Fruit fly (Drosophila melanogaster): ENCODE results near the gene CG4199.

The CG4199 gene

DNA sequence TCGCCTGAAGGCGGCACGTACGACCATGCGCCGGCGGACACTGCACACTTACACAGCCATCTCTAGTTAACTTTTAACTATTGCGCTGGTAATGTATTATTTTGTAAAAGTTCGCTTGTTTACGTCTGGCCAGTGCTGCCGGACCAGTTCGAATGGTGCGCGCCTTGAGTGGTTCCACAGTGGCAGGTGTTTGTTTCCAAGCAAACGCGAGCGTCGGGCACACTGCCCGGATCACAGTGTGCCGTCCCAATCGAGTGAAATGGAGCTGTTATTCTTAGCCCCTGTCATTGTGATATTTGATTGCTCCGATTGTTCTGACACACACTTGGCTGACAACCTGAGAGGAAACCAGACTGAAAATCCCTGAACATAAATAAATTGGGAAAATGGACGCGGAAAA, at the start of gene CG4199 (continued):
- TF ChIP-seq bbx (GFP tag; IDR thresholded peaks at IDR 0.05; ENCODE audit: partially characterized antibody) (peak; percentile 48), E2f2 (GFP tag; IDR thresholded peaks at IDR 0.05) (peak; percentile 80), BEAF-32 (GFP tag; optimal IDR thresholded peaks at IDR 0.05) (peak; percentile 49), sob (GFP tag; IDR thresholded peaks at IDR 0.05) (0 out of 2 replicates have a peak, but pooled peaks have one; percentile 36), dmrt11E (tag; optimal IDR thresholded peaks at IDR 0.05) (no peak), org-1 (GFP tag; optimal IDR thresholded peaks at IDR 0.05) (no peak), prd (optimal IDR thresholded peaks at IDR 0.05) (no peak), prd (GFP tag; IDR thresholded peaks at IDR 0.05) (no peak), Ets65A (GFP tag) (peak; percentile 72), Rx (GFP tag; IDR thresholded peaks at IDR 0.05) (no peak), YL-1 (GFP tag; optimal IDR thresholded peaks at IDR 0.05) (peak; percentile 24), Opbp (GFP tag; IDR thresholded peaks at IDR 0.05; ENCODE audit: partially characterized antibody) (peak; percentile 29; the same call in 1 of the 3 replicates), NFAT (GFP tag; IDR thresholded peaks at IDR 0.05) (peak; percentile 18; the same call in 1 of the 2 replicates), CG8290 (GFP tag; optimal IDR thresholded peaks at IDR 0.05) (no peak), CG8290 (tag; optimal IDR thresholded peaks at IDR 0.05) (peak in 1 of 2 experiments; percentile 80), CG2678 (tag; optimal IDR thresholded peaks at IDR 0.05) (no peak), CG1603 (tag; optimal IDR thresholded peaks at IDR 0.05) (peak; percentile 71), slbo (GFP tag; IDR thresholded peaks at IDR 0.05) (peak; percentile 34; the same call in 1 of the 2 replicates), CG12769 (tag; optimal IDR thresholded peaks at IDR 0.05) (peak; percentile 32), nmo (GFP tag; optimal IDR thresholded peaks at IDR 0.05) (peak; percentile 24), CG3163 (GFP tag; optimal IDR thresholded peaks at IDR 0.05) (no peak), CG18262 (tag; optimal IDR thresholded peaks at IDR 0.05) (no peak), ara (GFP tag; IDR thresholded peaks at IDR 0.05) (no peak), CG31441 (GFP tag; IDR thresholded peaks at IDR 0.05) (no peak), CG7839 (tag; optimal IDR thresholded peaks at IDR 0.05) (no peak), mam (GFP tag; optimal IDR thresholded peaks at IDR 0.05) (no peak), Sry-δ (GFP tag; optimal IDR thresholded peaks at IDR 0.05) (peak; percentile 67), CG5245 (GFP tag; optimal IDR thresholded peaks at IDR 0.05) (no peak), sima (GFP tag; optimal IDR thresholded peaks at IDR 0.05) (no peak), CG15073 (GFP tag; optimal IDR thresholded peaks at IDR 0.05) (no peak), pb (GFP tag; optimal IDR thresholded peaks at IDR 0.05) (no peak), nom (GFP tag; optimal IDR thresholded peaks at IDR 0.05) (peak; percentile 27), CG7745 (tag; optimal IDR thresholded peaks at IDR 0.05) (no peak), ci (GFP tag; IDR thresholded peaks at IDR 0.05) (peak; percentile 58; the same call in 1 of the 3 replicates), CG11093 (GFP tag; IDR thresholded peaks at IDR 0.05) (no peak), sna (GFP tag; IDR thresholded peaks at IDR 0.05; ENCODE audit: partially characterized antibody) (peak; percentile 20; the same call in 1 of the 2 replicates), so (GFP tag; IDR thresholded peaks at IDR 0.05) (no peak), CG5180 (GFP tag; optimal IDR thresholded peaks at IDR 0.05) (no peak), gsb-n (tag; optimal IDR thresholded peaks at IDR 0.05) (no peak), CG2202 (tag; optimal IDR thresholded peaks at IDR 0.05) (no peak), Bgb (GFP tag; IDR thresholded peaks at IDR 0.05; ENCODE audit: partially characterized antibody) (peak; percentile 52), CG9215 (GFP tag; IDR thresholded peaks at IDR 0.05) (no peak), onecut (GFP tag; IDR thresholded peaks at IDR 0.05) (peak; percentile 19; the same call in 1 of the 2 replicates), Scr (GFP tag; IDR thresholded peaks at IDR 0.05; ENCODE audit: partially characterized antibody) (no peak; the same call in 1 of the 2 replicates), fd102C (GFP tag; optimal IDR thresholded peaks at IDR 0.05) (no peak), CG10654 (GFP tag; optimal IDR thresholded peaks at IDR 0.05) (no peak), sens (GFP tag) (peak; percentile 35), CG12659 (GFP tag; optimal IDR thresholded peaks at IDR 0.05) (peak; percentile 47), Dad (GFP tag; optimal IDR thresholded peaks at IDR 0.05) (no peak), Stat92E (GFP tag; optimal IDR thresholded peaks at IDR 0.05) (no peak), CG16863 (GFP tag; optimal IDR thresholded peaks at IDR 0.05) (no peak)

Measured in whole organism, embryonic.